Fruit fly (Drosophila melanogaster) ovary, adult (tissue): ENCODE results near the gene Cpr62Ba.

Source experiments
- CG17801 ChIP-seq: fragments of 200-800 bp; optimal IDR thresholded peaks from 2 replicates; lab custom pipeline; 2019; ENCODE audit warnings: missing biosample characterization, mild to moderate bottlenecking, missing genetic modification characterization, moderate library complexity; ENCODE audit not compliant: partially characterized antibody

The Cpr62Ba gene

dm6 chr3L:1831753-1832268 is at the start of gene Cpr62Ba:
Gene Cpr62Ba (minus strand): TSS chr3L:1831783.
- TF ChIP-seq CG17801 (GFP tag; lab: Kevin White, UChicago), result no peak

- no peak for TF ChIP-seq CG17801 (GFP tag; lab: Kevin White, UChicago)
Measured at dm6 chr3L:1880692-1881091, 49.1 kb upstream of the Cpr62Ba start.

- peak; percentile 42 for TF ChIP-seq CG17801 (GFP tag; lab: Kevin White, UChicago)
Measured at dm6 chr3L:1876215-1876625, 44.6 kb upstream of the Cpr62Ba start, which contains the start of gene dre4. Gene dre4 (minus strand): TSS chr3L:1876312.

- no peak for TF ChIP-seq CG17801 (GFP tag; lab: Kevin White, UChicago)
Measured at dm6 chr3L:1869719-1870118, 38.1 kb upstream of the Cpr62Ba start, which contains the start of gene CG13924. Gene CG13924 (plus strand): TSS chr3L:1870019.

- no peak for TF ChIP-seq CG17801 (GFP tag; lab: Kevin White, UChicago)
Measured at dm6 chr3L:1868841-1869240, 37.3 kb upstream of the Cpr62Ba start.

- no peak for TF ChIP-seq CG17801 (GFP tag; lab: Kevin White, UChicago)
Measured at dm6 chr3L:1866021-1866811, 34.6 kb upstream of the Cpr62Ba start.

- no peak for TF ChIP-seq CG17801 (GFP tag; lab: Kevin White, UChicago)
Measured at dm6 chr3L:1865121-1865727, 33.6 kb upstream of the Cpr62Ba start, which contains the start of the genes HBS1 and CG12025. Gene HBS1 (minus strand): TSS chr3L:1865240. Gene CG12025 (plus strand): TSS chr3L:1865430.

- peak; percentile 30 for TF ChIP-seq CG17801 (GFP tag; lab: Kevin White, UChicago)
Measured at dm6 chr3L:1861794-1862447, 30.3 kb upstream of the Cpr62Ba start, which contains the start of gene Rap1. Gene Rap1 (minus strand): TSS chr3L:1862239.

dm6 chr3L:1861400-1861793 is 29.8 kb upstream of the Cpr62Ba start:
- no peak for TF ChIP-seq CG17801 (GFP tag; lab: Kevin White, UChicago)

dm6 chr3L:1860749-1861148 is 29.2 kb upstream of the Cpr62Ba start:
- no peak for TF ChIP-seq CG17801 (GFP tag; lab: Kevin White, UChicago)

- TF ChIP-seq CG17801 (GFP tag; lab: Kevin White, UChicago), result peak; percentile 22
Measured at dm6 chr3L:1859563-1859962, 28.0 kb upstream of the Cpr62Ba start.

- TF ChIP-seq CG17801 (GFP tag; lab: Kevin White, UChicago), result peak; percentile 58
Measured at dm6 chr3L:1856467-1857350, 25.1 kb upstream of the Cpr62Ba start, which contains the start of gene CG12024. Gene CG12024 (plus strand): TSS chr3L:1857165.

- no peak for TF ChIP-seq CG17801 (GFP tag; lab: Kevin White, UChicago)
Measured at dm6 chr3L:1855491-1855890, 23.9 kb upstream of the Cpr62Ba start, which contains the start of gene CNMa. Gene CNMa (minus strand): TSS chr3L:1855591.

dm6 chr3L:1853277-1853676 is 21.7 kb upstream of the Cpr62Ba start:
- TF ChIP-seq CG17801 (GFP tag; lab: Kevin White, UChicago), result no peak
